Worm (Caenorhabditis elegans): Measurements from ENCODE around the gene srd-64.

ce11 chrIII:1664761-1665266, 30.1 kb downstream of the srd-64 start, which contains the start of gene Y22D7AL.16:
- TF ChIP-seq nhr-237 (tag; optimal IDR thresholded peaks at IDR 0.05) = no peak
- no peak for TF ChIP-seq pha-4 (tag; optimal IDR thresholded peaks at IDR 0.05)
- TF ChIP-seq nhr-76 (tag; optimal IDR thresholded peaks at IDR 0.05) = no peak
- TF ChIP-seq elt-3 (tag; optimal IDR thresholded peaks at IDR 0.05) = no peak
- TF ChIP-seq sptf-1 (tag; optimal IDR thresholded peaks at IDR 0.05) = no peak
- TF ChIP-seq elt-1 (tag; optimal IDR thresholded peaks at IDR 0.05; ENCODE audit: borderline replicate concordance, insufficient read depth) = no peak
- no peak for TF ChIP-seq mep-1 (tag; optimal IDR thresholded peaks at IDR 0.05)
- TF ChIP-seq unc-62 (GFP tag; optimal IDR thresholded peaks at IDR 0.05) = no peak
- no peak for TF ChIP-seq ham-2 (GFP tag; optimal IDR thresholded peaks at IDR 0.05)
- TF ChIP-seq zip-8 (tag; optimal IDR thresholded peaks at IDR 0.05) = no peak
- no peak for TF ChIP-seq nhr-28 (tag; optimal IDR thresholded peaks at IDR 0.05)
- no peak for TF ChIP-seq hlh-1 (tag; optimal IDR thresholded peaks at IDR 0.05)

Data from whole organism, mixed stage, embryonic.